Fruit fly (Drosophila melanogaster) whole organism, embryonic: ENCODE results near the gene CG33090.

Experiments
- Adf1 ChIP-seq: fragments of 200-800 bp; sonication (Bioruptor generic); IDR thresholded peaks from 2 replicates; pipeline ENCODE4 v1.3.6; 2022; ENCODE audit warnings: missing biosample characterization, missing genetic modification characterization
- CG11723 ChIP-seq: fragments of 200-800 bp; sonication (Bioruptor generic); optimal IDR thresholded peaks from 2 replicates; lab custom pipeline; 2017; ENCODE audit warnings: missing biosample characterization, mild to moderate bottlenecking, missing genetic modification characterization
- CG12236 ChIP-seq: fragments of 200-800 bp; sonication (Bioruptor generic); optimal IDR thresholded peaks from 2 replicates; lab custom pipeline; 2016; ENCODE audit warnings: missing biosample characterization, missing genetic modification characterization
- CG12942 ChIP-seq: fragments of 200-800 bp; sonication (Bioruptor generic); optimal IDR thresholded peaks from 3 replicates; lab custom pipeline; 2016; ENCODE audit warnings: missing biosample characterization, missing genetic modification characterization
- CG13624 ChIP-seq: fragments of 200-800 bp; sonication (Bioruptor generic); optimal IDR thresholded peaks from 2 replicates; lab custom pipeline; 2016; ENCODE audit warnings: missing biosample characterization, missing genetic modification characterization
- CG1602 ChIP-seq: fragments of 200-800 bp; sonication (Bioruptor generic); optimal IDR thresholded peaks from 3 replicates; lab custom pipeline; 2016; ENCODE audit warnings: missing biosample characterization, missing genetic modification characterization
- CG30431 ChIP-seq: fragments of 200-800 bp; sonication (Bioruptor generic); optimal IDR thresholded peaks from 2 replicates; lab custom pipeline; 2017; ENCODE audit warnings: missing biosample characterization, missing genetic modification characterization
- CG42726 ChIP-seq: fragments of 200-800 bp; sonication (Bioruptor generic); IDR thresholded peaks from 2 replicates; pipeline ENCODE4 v1.3.6; 2022; ENCODE audit warnings: missing biosample characterization, missing genetic modification characterization; ENCODE audit not compliant: partially characterized antibody
- CG4424 ChIP-seq: fragments of 200-800 bp; sonication (Bioruptor generic); optimal IDR thresholded peaks from 3 replicates; lab custom pipeline; 2016; ENCODE audit warnings: missing biosample characterization, missing genetic modification characterization
- CG7357 ChIP-seq: fragments of 200-800 bp; sonication (Bioruptor generic); IDR thresholded peaks from 3 replicates; pipeline ENCODE4 v1.3.6; 2022; ENCODE audit warnings: missing biosample characterization, missing genetic modification characterization
- CG7556 ChIP-seq: fragments of 200-800 bp; sonication (Bioruptor generic); optimal IDR thresholded peaks from 2 replicates; lab custom pipeline; 2017; ENCODE audit warnings: missing biosample characterization, mild to moderate bottlenecking, missing genetic modification characterization
- CG7839 ChIP-seq: fragments of 200-800 bp; sonication (Bioruptor generic); optimal IDR thresholded peaks from 3 replicates; lab custom pipeline; 2018; ENCODE audit warnings: missing biosample characterization, mild to moderate bottlenecking, missing genetic modification characterization, moderate library complexity
- CG9609 ChIP-seq: fragments of 200-800 bp; sonication (Bioruptor generic); optimal IDR thresholded peaks from 3 replicates; lab custom pipeline; 2016; ENCODE audit warnings: missing biosample characterization, missing genetic modification characterization
- Camta ChIP-seq: fragments of 200-800 bp; sonication (Bioruptor generic); optimal IDR thresholded peaks from 2 replicates; lab custom pipeline; 2016; ENCODE audit warnings: missing biosample characterization, missing genetic modification characterization
- CoRest ChIP-seq: fragments of 200-800 bp; sonication (Bioruptor generic); optimal IDR thresholded peaks from 3 replicates; lab custom pipeline; 2018; ENCODE audit warnings: missing biosample characterization, mild to moderate bottlenecking, missing genetic modification characterization, moderate library complexity
- Dad ChIP-seq: fragments of 200-800 bp; sonication (Bioruptor generic); optimal IDR thresholded peaks from 3 replicates; lab custom pipeline; 2016; ENCODE audit warnings: missing biosample characterization, missing genetic modification characterization
- Fer1 ChIP-seq: fragments of 200-800 bp; sonication (Bioruptor generic); optimal IDR thresholded peaks from 2 replicates; lab custom pipeline; 2017; ENCODE audit warnings: missing biosample characterization, mild to moderate bottlenecking, missing genetic modification characterization
- Hmx ChIP-seq: fragments of 200-800 bp; sonication (Bioruptor generic); optimal IDR thresholded peaks from 2 replicates; lab custom pipeline; 2016; ENCODE audit warnings: missing biosample characterization, missing genetic modification characterization
- Hr3 ChIP-seq: fragments of 200-800 bp; sonication (Bioruptor generic); optimal IDR thresholded peaks from 3 replicates; lab custom pipeline; 2016; ENCODE audit warnings: missing biosample characterization, missing genetic modification characterization
- Mrtf ChIP-seq: fragments of 200-800 bp; sonication (Bioruptor generic); IDR thresholded peaks from 3 replicates; pipeline ENCODE4 v1.3.6; 2022; ENCODE audit warnings: missing biosample characterization, missing genetic modification characterization
- Nf-YC ChIP-seq: fragments of 200-800 bp; optimal IDR thresholded peaks from 3 replicates; lab custom pipeline; 2019; ENCODE audit warnings: missing biosample characterization, mild to moderate bottlenecking, missing genetic modification characterization, moderate library complexity
- Optix ChIP-seq: fragments of 200-800 bp; sonication (Bioruptor generic); IDR thresholded peaks from 3 replicates; pipeline ENCODE4 v1.3.6; 2022; ENCODE audit warnings: missing biosample characterization, missing genetic modification characterization
- Pdp1 ChIP-seq, 2 experiments: fragments of 200-800 bp; sonication (Bioruptor generic); optimal IDR thresholded peaks; 3 replicates each; lab custom pipeline; 2016; ENCODE audit warnings: missing biosample characterization in 2 of 2, missing genetic modification characterization in 2 of 2, mild to moderate bottlenecking in 1 of 2, moderate library complexity in 1 of 2
- Scr ChIP-seq: fragments of 200-800 bp; sonication (Bioruptor generic); IDR thresholded peaks from 2 replicates; pipeline ENCODE4 v1.3.6; 2022; ENCODE audit warnings: missing biosample characterization, missing genetic modification characterization; ENCODE audit not compliant: partially characterized antibody
- Sin3A ChIP-seq: fragments of >200 bp; optimal IDR thresholded peaks from 2 replicates; lab custom pipeline; 2018
- ab ChIP-seq: fragments of 200-800 bp; sonication (Bioruptor generic); optimal IDR thresholded peaks from 2 replicates; lab custom pipeline; 2016; ENCODE audit warnings: missing biosample characterization, missing genetic modification characterization
- amos ChIP-seq: fragments of 200-800 bp; sonication (Bioruptor generic); IDR thresholded peaks from 2 replicates; pipeline ENCODE4 v1.3.6; 2022; ENCODE audit warnings: missing biosample characterization, missing genetic modification characterization; ENCODE audit not compliant: partially characterized antibody
- aop ChIP-seq: fragments of 200-800 bp; sonication (Bioruptor generic); IDR thresholded peaks from 2 replicates; pipeline ENCODE4 v1.3.6; 2022; ENCODE audit warnings: missing biosample characterization, missing genetic modification characterization
- ase ChIP-seq: fragments of 200-800 bp; sonication (Bioruptor generic); IDR thresholded peaks from 3 replicates; pipeline ENCODE4 v1.3.6; 2022; ENCODE audit warnings: missing biosample characterization, missing genetic modification characterization
- bab2 ChIP-seq: fragments of 200-800 bp; sonication (Bioruptor generic); optimal IDR thresholded peaks from 2 replicates; lab custom pipeline; 2016; ENCODE audit warnings: missing biosample characterization, missing genetic modification characterization
- cad ChIP-seq: fragments of >200 bp; optimal IDR thresholded peaks from 2 replicates; lab custom pipeline; 2017; ENCODE audit warnings: missing biosample characterization, missing genetic modification characterization
- cato ChIP-seq: fragments of 200-800 bp; sonication (Bioruptor generic); optimal IDR thresholded peaks from 2 replicates; lab custom pipeline; 2016; ENCODE audit warnings: missing biosample characterization, missing genetic modification characterization, borderline replicate concordance
- cg ChIP-seq: fragments of 200-800 bp; sonication (Bioruptor generic); optimal IDR thresholded peaks from 3 replicates; lab custom pipeline; 2019; ENCODE audit warnings: missing biosample characterization, mild to moderate bottlenecking, missing genetic modification characterization, moderate library complexity
- chn ChIP-seq: fragments of 200-800 bp; sonication (Bioruptor generic); optimal IDR thresholded peaks from 2 replicates; lab custom pipeline; 2016; ENCODE audit warnings: missing biosample characterization, missing genetic modification characterization
- corto ChIP-seq: fragments of 200-800 bp; sonication (Bioruptor generic); optimal IDR thresholded peaks from 2 replicates; lab custom pipeline; 2016; ENCODE audit warnings: missing biosample characterization, mild to moderate bottlenecking, missing genetic modification characterization, moderate library complexity
- croc ChIP-seq: fragments of 200-800 bp; sonication (Bioruptor generic); conservative IDR thresholded peaks from 3 replicates; pipeline ENCODE4 v1.3.6; 2022; ENCODE audit warnings: missing biosample characterization, missing genetic modification characterization
- crol ChIP-seq: fragments of 200-800 bp; sonication (Bioruptor generic); IDR thresholded peaks from 2 replicates; pipeline ENCODE4 v1.3.6; 2022; ENCODE audit warnings: missing biosample characterization, missing genetic modification characterization
- dan ChIP-seq: fragments of 200-800 bp; sonication (Bioruptor generic); IDR thresholded peaks from 2 replicates; pipeline ENCODE4 v1.3.6; 2022; ENCODE audit warnings: missing biosample characterization, missing genetic modification characterization
- fd3F ChIP-seq: fragments of 200-800 bp; sonication (Bioruptor generic); optimal IDR thresholded peaks from 2 replicates; lab custom pipeline; 2018; ENCODE audit warnings: missing biosample characterization, mild to moderate bottlenecking, missing genetic modification characterization, moderate library complexity
- gce ChIP-seq: fragments of 200-800 bp; sonication (Bioruptor generic); IDR thresholded peaks from 3 replicates; pipeline ENCODE4 v1.3.6; 2022; ENCODE audit warnings: missing biosample characterization, missing genetic modification characterization
- gfzf ChIP-seq: fragments of 200-800 bp; sonication (Bioruptor generic); optimal IDR thresholded peaks from 2 replicates; lab custom pipeline; 2016; ENCODE audit warnings: missing biosample characterization, mild to moderate bottlenecking, missing genetic modification characterization, moderate library complexity
- gt ChIP-seq: fragments of 200-800 bp; sonication (Bioruptor generic); IDR thresholded peaks from 2 replicates; pipeline ENCODE4 v1.3.6; 2022; ENCODE audit warnings: missing biosample characterization, missing genetic modification characterization
- ham ChIP-seq: fragments of 200-800 bp; sonication (Bioruptor generic); IDR thresholded peaks from 2 replicates; pipeline ENCODE4 v1.3.6; 2022; ENCODE audit warnings: missing biosample characterization, missing genetic modification characterization
- mld ChIP-seq: fragments of 200-800 bp; sonication (Bioruptor generic); IDR thresholded peaks from 3 replicates; pipeline ENCODE4 v1.3.6; 2022; ENCODE audit warnings: missing biosample characterization, missing genetic modification characterization; ENCODE audit not compliant: partially characterized antibody
- ro ChIP-seq: fragments of 200-800 bp; sonication (Bioruptor generic); IDR thresholded peaks from 2 replicates; pipeline ENCODE4 v1.3.6; 2022; ENCODE audit warnings: missing biosample characterization, missing genetic modification characterization
- row ChIP-seq: fragments of 200-800 bp; sonication (Bioruptor generic); IDR thresholded peaks from 3 replicates; pipeline ENCODE4 v1.3.6; 2022; ENCODE audit warnings: missing biosample characterization, missing genetic modification characterization
- sisA ChIP-seq: fragments of 200-800 bp; sonication (Bioruptor generic); IDR thresholded peaks from 2 replicates; pipeline ENCODE4 v1.3.6; 2022; ENCODE audit warnings: missing biosample characterization, missing genetic modification characterization
- tx ChIP-seq: fragments of 200-800 bp; sonication (Bioruptor generic); optimal IDR thresholded peaks from 2 replicates; lab custom pipeline; 2016; ENCODE audit warnings: missing biosample characterization, missing genetic modification characterization
- unc-4 ChIP-seq: fragments of 200-800 bp; sonication (Bioruptor generic); IDR thresholded peaks from 2 replicates; pipeline ENCODE4 v1.3.6; 2022; ENCODE audit warnings: missing biosample characterization, missing genetic modification characterization; ENCODE audit not compliant: partially characterized antibody
- wor ChIP-seq: fragments of 200-800 bp; sonication (Bioruptor generic); IDR thresholded peaks from 2 replicates; pipeline ENCODE4 v1.3.6; 2022; ENCODE audit warnings: missing biosample characterization, missing genetic modification characterization

CG33090 gene

DNA sequence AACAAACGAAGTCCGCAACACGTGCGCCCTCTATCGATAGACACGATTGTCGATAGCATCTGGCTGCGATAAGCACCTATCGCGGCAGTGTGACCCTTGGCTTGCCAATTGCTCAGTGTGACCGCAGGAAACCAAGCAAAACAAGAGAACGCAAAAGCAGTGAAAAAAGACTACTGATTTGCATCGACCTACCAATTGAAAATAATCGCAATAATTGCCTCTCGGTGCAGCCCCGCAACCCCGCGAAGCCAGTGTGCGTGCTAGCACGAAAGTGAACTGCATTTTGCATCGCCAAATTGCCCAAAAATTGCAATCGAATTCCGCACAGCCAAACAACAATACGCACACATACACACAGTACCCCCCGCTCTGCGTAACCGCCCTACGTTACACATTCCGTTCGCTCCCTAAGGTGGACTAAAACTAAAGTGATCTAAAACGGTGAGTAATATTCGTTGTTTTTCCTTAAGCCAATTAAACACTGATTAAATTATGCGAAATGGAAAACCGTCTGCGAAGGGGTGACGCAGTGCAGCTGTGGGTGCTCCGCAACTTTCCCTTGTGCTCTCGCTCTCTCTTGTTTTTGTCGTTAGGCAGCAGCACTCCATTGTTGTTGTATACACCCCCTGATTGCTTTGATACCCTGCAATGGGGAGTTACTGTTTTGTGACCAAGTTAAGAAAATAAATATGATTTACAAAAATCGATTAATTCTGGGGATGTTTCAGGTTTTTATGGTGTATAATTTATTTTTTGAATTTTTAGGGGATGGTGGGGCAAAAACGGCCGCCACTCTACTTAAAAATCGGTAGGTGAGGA is 21.3 kb downstream of the CG33090 start, which contains the start of gene Rab14 (continued):
- peak; percentile 76 for TF ChIP-seq CG13624 (GFP tag; lab: Kevin White, UChicago)
- TF ChIP-seq CG11723 (GFP tag; lab: Kevin White, UChicago), result peak; percentile 79
- peak; percentile 84 for TF ChIP-seq CoRest (tag; lab: Kevin White, UChicago)
- peak; percentile 82 for TF ChIP-seq Fer1 (GFP tag; lab: Kevin White, UChicago)
- peak; percentile 62 for TF ChIP-seq CG1602
- peak; percentile 90 for TF ChIP-seq gfzf (GFP tag; lab: Kevin White, UChicago)
- TF ChIP-seq ham (GFP tag; lab: Robert Waterston, UW), result no peak
- peak; percentile 60 for TF ChIP-seq tx (GFP tag; lab: Kevin White, UChicago)
- peak; percentile 93 for TF ChIP-seq CG42726 (GFP tag; lab: Robert Waterston, UW)
- TF ChIP-seq Adf1, result peak; percentile 32
- TF ChIP-seq amos, result peak; percentile 93
- peak; percentile 89 for TF ChIP-seq row (GFP tag; lab: Robert Waterston, UW)
- no peak for TF ChIP-seq cad (GFP tag; lab: Kevin White, UChicago)
- peak; percentile 98 for TF ChIP-seq crol (GFP tag; lab: Robert Waterston, UW)
- peak; percentile 56 for TF ChIP-seq ro (GFP tag; lab: Robert Waterston, UW)
- TF ChIP-seq gce, result peak; percentile 82
- peak; percentile 83 for TF ChIP-seq CG4424
- TF ChIP-seq aop (GFP tag; lab: Robert Waterston, UW), result peak; percentile 64
- peak; percentile 65 for TF ChIP-seq CG12942 (GFP tag; lab: Kevin White, UChicago)
- peak; percentile 80 for TF ChIP-seq chn (GFP tag; lab: Kevin White, UChicago)
- peak; percentile 54 for TF ChIP-seq CG12236 (GFP tag; lab: Kevin White, UChicago)
- TF ChIP-seq Sin3A, result peak; percentile 91
- TF ChIP-seq CG7556 (GFP tag; lab: Kevin White, UChicago), result peak; percentile 81
- TF ChIP-seq gt (GFP tag; lab: Robert Waterston, UW), result no peak
- peak; percentile 81 for TF ChIP-seq CG7839
- no peak for TF ChIP-seq Camta
- TF ChIP-seq cg (GFP tag; lab: Kevin White, UChicago), result peak; percentile 92
- TF ChIP-seq cato (GFP tag; lab: Kevin White, UChicago), result peak; percentile 25
- peak; percentile 86 for TF ChIP-seq unc-4
- TF ChIP-seq dan (GFP tag; lab: Robert Waterston, UW), result no peak
- TF ChIP-seq mld (GFP tag; lab: Robert Waterston, UW), result peak; percentile 83
- peak; percentile 81 for TF ChIP-seq Scr (GFP tag; lab: Robert Waterston, UW)
- peak; percentile 64 for TF ChIP-seq Nf-YC (tag; lab: Kevin White, UChicago)
- TF ChIP-seq Dad (GFP tag; lab: Kevin White, UChicago), result peak; percentile 50
- peak; percentile 47 to 78 for TF ChIP-seq Pdp1 (GFP tag; optimal IDR thresholded peaks at IDR 0.05; lab: Kevin White, UChicago)
- peak; percentile 66 for TF ChIP-seq wor (GFP tag; lab: Robert Waterston, UW)
- peak; percentile 69 for TF ChIP-seq Mrtf (GFP tag; lab: Robert Waterston, UW)
- peak; percentile 85 for TF ChIP-seq ase
- peak; percentile 74 for TF ChIP-seq fd3F (GFP tag; lab: Kevin White, UChicago)
- TF ChIP-seq ab (GFP tag; lab: Kevin White, UChicago), result no peak
- TF ChIP-seq Hmx (GFP tag; lab: Kevin White, UChicago), result peak; percentile 41
- TF ChIP-seq corto (GFP tag; lab: Kevin White, UChicago), result no peak
- peak; percentile 60; the same call in 2 of the 3 replicates for TF ChIP-seq CG7357 (GFP tag; lab: Robert Waterston, UW)
- TF ChIP-seq Optix, result peak; percentile 67; the same call in 2 of the 3 replicates
- peak; percentile 58; the same call in 2 of the 3 replicates for TF ChIP-seq croc
- peak; percentile 62 for TF ChIP-seq CG30431 (GFP tag; lab: Kevin White, UChicago)
- peak; percentile 72 for TF ChIP-seq Hr3 (GFP tag; lab: Kevin White, UChicago)
- TF ChIP-seq CG9609 (GFP tag; lab: Kevin White, UChicago), result peak; percentile 72
- TF ChIP-seq bab2 (GFP tag; lab: Kevin White, UChicago), result peak; percentile 80
- peak; percentile 71 for TF ChIP-seq sisA (GFP tag; lab: Robert Waterston, UW)
